Fruit fly (Drosophila melanogaster): ENCODE results near the gene CG10011.

DNA sequence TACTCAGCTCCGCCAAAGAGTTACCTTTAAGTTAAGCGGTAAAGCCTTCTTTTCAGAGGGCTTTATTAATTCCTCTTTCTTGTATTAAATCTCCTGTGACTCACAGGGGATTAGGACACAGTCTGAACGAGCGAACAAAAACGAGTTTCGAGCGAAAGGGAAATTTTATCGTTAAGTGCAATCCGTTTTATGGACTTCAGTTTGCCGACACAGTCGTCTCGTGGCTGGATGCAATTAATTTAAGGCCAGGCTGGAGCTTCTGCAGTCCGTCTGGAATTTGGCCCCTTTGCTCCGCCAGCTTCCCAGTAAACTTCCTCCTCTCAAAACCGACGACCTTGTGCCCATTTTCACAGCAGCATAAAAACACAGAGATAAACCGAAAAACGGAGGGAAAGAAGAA is 44.7 kb upstream of the CG10011 start:
- TF ChIP-seq tj (GFP tag; optimal IDR thresholded peaks at IDR 0.05) = no peak
- TF ChIP-seq CG14711 (tag; optimal IDR thresholded peaks at IDR 0.05) = no peak

All from whole organism, adult.